Fruit fly (Drosophila melanogaster): ENCODE results near the gene CG31546.

dm6 chr3R:5660198-5660893 is 24.9 kb upstream of the CG31546 start, which contains the start of gene Wdr33:
- no peak for TF ChIP-seq pan (optimal IDR thresholded peaks at IDR 0.05)
- TF ChIP-seq pan (GFP tag; optimal IDR thresholded peaks at IDR 0.05 in 1 of 2, IDR thresholded peaks at IDR 0.05 in 1 of 2), result peak in 1 of 2 experiments; percentile 46
- TF ChIP-seq fu2 (GFP tag; optimal IDR thresholded peaks at IDR 0.05), result no peak
- TF ChIP-seq CG14667 (GFP tag; IDR thresholded peaks at IDR 0.05), result peak; percentile 16; the same call in 1 of the 2 replicates
- TF ChIP-seq trem (tag; optimal IDR thresholded peaks at IDR 0.05), result peak; percentile 15
- no peak for TF ChIP-seq CG7786 (GFP tag; optimal IDR thresholded peaks at IDR 0.05)
- TF ChIP-seq CG9215 (GFP tag; IDR thresholded peaks at IDR 0.05), result no peak
